Worm (Caenorhabditis elegans) whole organism, early embryonic: ENCODE data around the gene F37C4.4.

ENCODE experiments used
- B0310.2 ChIP-seq: sonication (generic microtip); optimal IDR thresholded peaks from 2 replicates; lab custom pipeline; 2016; ENCODE audit warnings: mild to moderate bottlenecking, missing genetic modification characterization, missing compliant biosample characterization
- aly-1 ChIP-seq: sonication (generic microtip); optimal IDR thresholded peaks from 2 replicates; lab custom pipeline; 2016; ENCODE audit warnings: missing genetic modification characterization, missing compliant biosample characterization
- ama-1 ChIP-seq: fragments of 150-350 bp; optimal IDR thresholded peaks from 2 replicates; lab custom pipeline; 2014
- ceh-36 ChIP-seq: sonication (generic microtip); optimal IDR thresholded peaks from 2 replicates; lab custom pipeline; 2016; ENCODE audit warnings: missing genetic modification characterization, inconsistent platforms, missing compliant biosample characterization
- hmg-4 ChIP-seq: fragments of 200-800 bp; sonication (Bioruptor generic); optimal IDR thresholded peaks from 2 replicates; lab custom pipeline; 2018; ENCODE audit warnings: mild to moderate bottlenecking, missing genetic modification characterization, missing compliant biosample characterization
- tbx-37 ChIP-seq: fragments of 200-800 bp; sonication (Bioruptor generic); conservative IDR thresholded peaks from 2 replicates; pipeline ENCODE4 v1.3.6; 2022; ENCODE audit warnings: missing genetic modification reagents, missing genetic modification characterization, missing compliant biosample characterization

DNA sequence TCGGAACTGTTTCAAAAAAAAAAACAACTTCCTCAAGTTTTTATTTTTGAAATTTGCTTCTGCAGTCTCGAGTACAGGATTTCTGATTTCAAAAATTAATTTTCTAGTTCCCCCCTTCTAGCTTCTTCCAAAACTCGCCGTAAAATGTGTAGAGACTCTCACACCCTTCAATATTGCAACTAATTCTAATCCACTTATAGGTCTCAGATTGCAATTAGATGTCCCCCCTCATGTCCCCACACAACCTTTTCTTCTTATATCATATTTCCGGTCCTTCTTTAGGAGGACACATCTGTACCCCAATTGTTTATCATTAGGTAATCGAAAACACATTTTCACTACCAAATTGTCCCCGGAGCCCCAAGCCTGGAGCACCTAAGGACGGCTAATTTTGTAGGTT lies 26.6 kb upstream of the F37C4.4 start:
- no peak for TF ChIP-seq ama-1
- TF ChIP-seq ceh-36 (tag; lab: Kevin White, UChicago), result no peak
- no peak for TF ChIP-seq aly-1 (tag; lab: Kevin White, UChicago)
- TF ChIP-seq tbx-37, result no peak
- TF ChIP-seq hmg-4 (GFP tag; lab: Kevin White, UChicago), result no peak
- no peak for TF ChIP-seq B0310.2
